Fruit fly (Drosophila melanogaster) whole organism, embryonic: ENCODE data around the gene CG10993.

Source experiments
- Ada2b ChIP-seq: fragments of 200-800 bp; sonication (Bioruptor generic); IDR thresholded peaks from 2 replicates; pipeline ENCODE4 v1.3.6; 2022; ENCODE audit warnings: missing biosample characterization, missing genetic modification characterization
- Bdp1 ChIP-seq: fragments of 200-800 bp; sonication (Bioruptor generic); optimal IDR thresholded peaks from 3 replicates; lab custom pipeline; 2016; ENCODE audit warnings: missing biosample characterization, missing genetic modification characterization
- CG1024 ChIP-seq: fragments of 200-800 bp; sonication (Bioruptor generic); IDR thresholded peaks from 2 replicates; pipeline ENCODE4 v1.3.6; 2022; ENCODE audit warnings: missing biosample characterization, missing genetic modification characterization
- CG11696 ChIP-seq: fragments of 200-800 bp; sonication (Bioruptor generic); IDR thresholded peaks from 2 replicates; pipeline ENCODE4 v1.3.6; 2022; ENCODE audit warnings: missing biosample characterization, missing genetic modification characterization
- CG13894 ChIP-seq: fragments of 200-800 bp; sonication (Bioruptor generic); optimal IDR thresholded peaks from 3 replicates; lab custom pipeline; 2018; ENCODE audit warnings: missing biosample characterization, mild to moderate bottlenecking, missing genetic modification characterization, moderate library complexity
- CG14667 ChIP-seq: fragments of 200-800 bp; sonication (Bioruptor generic); IDR thresholded peaks from 2 replicates; pipeline ENCODE4 v1.3.6; 2022; ENCODE audit warnings: missing biosample characterization, missing genetic modification characterization
- CG15011 ChIP-seq: fragments of 200-800 bp; sonication (Bioruptor generic); optimal IDR thresholded peaks from 3 replicates; lab custom pipeline; 2018; ENCODE audit warnings: missing biosample characterization, mild to moderate bottlenecking, missing genetic modification characterization
- CG15479 ChIP-seq: fragments of 200-800 bp; sonication (Bioruptor generic); optimal IDR thresholded peaks from 3 replicates; lab custom pipeline; 2019; ENCODE audit warnings: missing biosample characterization, mild to moderate bottlenecking, missing genetic modification characterization, moderate library complexity
- CG16815 ChIP-seq: fragments of 200-800 bp; sonication (Bioruptor generic); optimal IDR thresholded peaks from 3 replicates; lab custom pipeline; 2017; ENCODE audit warnings: missing biosample characterization, mild to moderate bottlenecking, missing genetic modification characterization
- CG17568 ChIP-seq: fragments of 200-800 bp; sonication (Bioruptor generic); optimal IDR thresholded peaks from 2 replicates; lab custom pipeline; 2018; ENCODE audit warnings: missing biosample characterization, mild to moderate bottlenecking, missing genetic modification characterization, moderate library complexity
- CG1792 ChIP-seq: fragments of 200-800 bp; sonication (Bioruptor generic); optimal IDR thresholded peaks from 2 replicates; lab custom pipeline; 2016; ENCODE audit warnings: missing biosample characterization, missing genetic modification characterization
- CG18011 ChIP-seq: fragments of 200-800 bp; sonication (Bioruptor generic); optimal IDR thresholded peaks from 2 replicates; lab custom pipeline; 2017; ENCODE audit warnings: missing biosample characterization, missing genetic modification characterization, mild to moderate bottlenecking, moderate library complexity, missing genotype
- CG30020 ChIP-seq: fragments of 200-800 bp; optimal IDR thresholded peaks from 2 replicates; lab custom pipeline; 2019; ENCODE audit warnings: missing biosample characterization, mild to moderate bottlenecking, missing genetic modification characterization, moderate library complexity
- CG3726 ChIP-seq: fragments of 200-800 bp; sonication (Bioruptor generic); IDR thresholded peaks from 3 replicates; pipeline ENCODE4, ENCODE4 v1.3.6; 2022; ENCODE audit warnings: missing biosample characterization, missing genetic modification characterization
- CG3847 ChIP-seq: fragments of 200-800 bp; sonication (Bioruptor generic); IDR thresholded peaks from 2 replicates; pipeline ENCODE4 v1.3.6; 2022; ENCODE audit warnings: missing biosample characterization, missing genetic modification characterization
- CG4617 ChIP-seq: fragments of 200-800 bp; sonication (Bioruptor generic); optimal IDR thresholded peaks from 3 replicates; lab custom pipeline; 2016; ENCODE audit warnings: missing biosample characterization, missing genetic modification characterization, borderline replicate concordance
- CG6272 ChIP-seq: fragments of 200-800 bp; sonication (Bioruptor generic); IDR thresholded peaks from 2 replicates; pipeline ENCODE4 v1.3.6; 2022; ENCODE audit warnings: missing biosample characterization, missing genetic modification characterization
- CG8281 ChIP-seq: fragments of 200-800 bp; sonication (Bioruptor generic); optimal IDR thresholded peaks from 2 replicates; lab custom pipeline; 2018; ENCODE audit warnings: missing biosample characterization, mild to moderate bottlenecking, missing genetic modification characterization, moderate library complexity
- CG9932 ChIP-seq: fragments of 200-800 bp; sonication (Bioruptor generic); IDR thresholded peaks from 2 replicates; pipeline ENCODE4 v1.3.6; 2022; ENCODE audit warnings: missing biosample characterization, missing genetic modification characterization
- CTCF ChIP-seq: fragments of 200-800 bp; sonication (Bioruptor generic); optimal IDR thresholded peaks from 2 replicates; lab custom pipeline; 2017; ENCODE audit warnings: missing biosample characterization, mild to moderate bottlenecking, missing genetic modification characterization, moderate library complexity
- CrebB ChIP-seq: fragments of 200-800 bp; sonication (Bioruptor generic); optimal IDR thresholded peaks from 3 replicates; lab custom pipeline; 2018; ENCODE audit warnings: missing biosample characterization, mild to moderate bottlenecking, missing genetic modification characterization
- D ChIP-seq, 2 experiments: fragments of 200-800 bp in 1 of 2; fragments of >200 bp in 1 of 2; sonication (Bioruptor generic) in 1 of 2; optimal IDR thresholded peaks; 2 replicates in 1 of 2; 3 replicates in 1 of 2; lab custom pipeline; 2017; ENCODE audit warnings: mild to moderate bottlenecking in 1 of 2, missing biosample characterization in 1 of 2, missing genetic modification characterization in 1 of 2, missing genetic modification reagents in 1 of 2
- Dbx ChIP-seq: fragments of 200-800 bp; sonication (Bioruptor generic); IDR thresholded peaks from 3 replicates; pipeline ENCODE4 v1.3.6; 2022; ENCODE audit warnings: missing biosample characterization, missing genetic modification characterization
- Fer2 ChIP-seq: fragments of 200-800 bp; sonication (Bioruptor generic); optimal IDR thresholded peaks from 2 replicates; lab custom pipeline; 2018; ENCODE audit warnings: missing biosample characterization, mild to moderate bottlenecking, missing genetic modification characterization, moderate library complexity
- Gug ChIP-seq: fragments of 200-800 bp; sonication (Bioruptor generic); IDR thresholded peaks from 4 replicates; pipeline ENCODE4 v1.3.6; 2022; ENCODE audit warnings: missing biosample characterization, missing genetic modification characterization
- MESR4 ChIP-seq: fragments of 200-800 bp; sonication (Bioruptor generic); optimal IDR thresholded peaks from 2 replicates; lab custom pipeline; 2018; ENCODE audit warnings: missing biosample characterization, mild to moderate bottlenecking, missing genetic modification characterization, moderate library complexity
- Max ChIP-seq: fragments of 200-800 bp; sonication (Bioruptor generic); optimal IDR thresholded peaks from 2 replicates; lab custom pipeline; 2016; ENCODE audit warnings: missing biosample characterization, mild to moderate bottlenecking, missing genetic modification characterization
- NFAT ChIP-seq: fragments of 200-800 bp; sonication (Bioruptor generic); IDR thresholded peaks from 2 replicates; pipeline ENCODE4 v1.3.6; 2022; ENCODE audit warnings: missing biosample characterization, missing genetic modification characterization
- Nf-YA ChIP-seq: fragments of 200-800 bp; sonication (Bioruptor generic); IDR thresholded peaks from 2 replicates; pipeline ENCODE4 v1.3.6; 2022; ENCODE audit warnings: missing biosample characterization, missing genetic modification characterization
- Opbp ChIP-seq: fragments of 200-800 bp; sonication (Bioruptor generic); IDR thresholded peaks from 3 replicates; pipeline ENCODE4 v1.3.6; 2022; ENCODE audit warnings: missing biosample characterization, missing genetic modification characterization; ENCODE audit not compliant: partially characterized antibody
- Poxn ChIP-seq: fragments of 200-800 bp; sonication (Bioruptor generic); IDR thresholded peaks from 2 replicates; pipeline ENCODE4 v1.3.6; 2022; ENCODE audit warnings: missing biosample characterization, missing genetic modification characterization
- Sry-β ChIP-seq: fragments of 200-800 bp; sonication (Bioruptor generic); optimal IDR thresholded peaks from 2 replicates; lab custom pipeline; 2018; ENCODE audit warnings: missing biosample characterization, mild to moderate bottlenecking, missing genetic modification characterization, moderate library complexity
- Xrp1 ChIP-seq: fragments of 200-800 bp; sonication (Bioruptor generic); IDR thresholded peaks from 2 replicates; pipeline ENCODE4 v1.3.6; 2022; ENCODE audit warnings: missing biosample characterization, missing genetic modification characterization
- bigmax ChIP-seq: fragments of 200-800 bp; sonication (Bioruptor generic); optimal IDR thresholded peaks from 2 replicates; lab custom pipeline; 2018; ENCODE audit warnings: missing biosample characterization, mild to moderate bottlenecking, missing genetic modification characterization
- chinmo ChIP-seq: fragments of 200-800 bp; sonication (Bioruptor generic); IDR thresholded peaks from 4 replicates; pipeline ENCODE4 v1.3.6; 2022; ENCODE audit warnings: missing biosample characterization, missing genetic modification characterization; ENCODE audit not compliant: partially characterized antibody
- dati ChIP-seq: fragments of 200-800 bp; sonication (Bioruptor generic); IDR thresholded peaks from 2 replicates; pipeline ENCODE4 v1.3.6; 2022; ENCODE audit warnings: missing biosample characterization, missing genetic modification characterization
- dimm ChIP-seq: fragments of 200-800 bp; sonication (Bioruptor generic); IDR thresholded peaks from 2 replicates; pipeline ENCODE4 v1.3.6; 2022; ENCODE audit warnings: missing biosample characterization, missing genetic modification characterization
- dmrt99B ChIP-seq: fragments of 200-800 bp; sonication (Bioruptor generic); optimal IDR thresholded peaks from 2 replicates; lab custom pipeline; 2018; ENCODE audit warnings: missing biosample characterization, mild to moderate bottlenecking, missing genetic modification characterization, moderate library complexity
- fu2 ChIP-seq: fragments of 200-800 bp; sonication (Bioruptor generic); optimal IDR thresholded peaks from 2 replicates; lab custom pipeline; 2016; ENCODE audit warnings: missing biosample characterization, missing genetic modification characterization
- gt ChIP-seq: fragments of 200-800 bp; sonication (Bioruptor generic); IDR thresholded peaks from 2 replicates; pipeline ENCODE4 v1.3.6; 2022; ENCODE audit warnings: missing biosample characterization, missing genetic modification characterization
- ham ChIP-seq: fragments of 200-800 bp; sonication (Bioruptor generic); IDR thresholded peaks from 2 replicates; pipeline ENCODE4 v1.3.6; 2022; ENCODE audit warnings: missing biosample characterization, missing genetic modification characterization
- hbn ChIP-seq: fragments of 200-800 bp; sonication (Bioruptor generic); IDR thresholded peaks from 2 replicates; pipeline ENCODE4 v1.3.6; 2022; ENCODE audit warnings: missing biosample characterization, missing genetic modification characterization; ENCODE audit not compliant: partially characterized antibody
- luna ChIP-seq: fragments of 200-800 bp; sonication (Bioruptor generic); optimal IDR thresholded peaks from 2 replicates; lab custom pipeline; 2016; ENCODE audit warnings: missing biosample characterization, missing genetic modification characterization
- onecut ChIP-seq: fragments of 200-800 bp; sonication (Bioruptor generic); IDR thresholded peaks from 2 replicates; pipeline ENCODE4 v1.3.6; 2022; ENCODE audit warnings: missing biosample characterization, missing genetic modification characterization
- pnt ChIP-seq: fragments of 200-800 bp; sonication (Bioruptor generic); optimal IDR thresholded peaks from 3 replicates; lab custom pipeline; 2016; ENCODE audit warnings: missing biosample characterization, missing genetic modification characterization
- prd ChIP-seq, 3 experiments: fragments of >200 bp in 2 of 3; fragments of 200-800 bp in 1 of 3; sonication (Bioruptor generic) in 1 of 3; optimal IDR thresholded peaks in 2 of 3; IDR thresholded peaks in 1 of 3; 2 replicates in 2 of 3; 3 replicates in 1 of 3; pipeline versions ENCODE4 v1.3.6 to Lab custom; 2017 to 2022; ENCODE audit warnings: missing biosample characterization in 1 of 3, missing genetic modification characterization in 1 of 3
- rib ChIP-seq: fragments of 200-800 bp; sonication (Bioruptor generic); IDR thresholded peaks from 2 replicates; pipeline ENCODE4 v1.3.6; 2022; ENCODE audit warnings: missing biosample characterization, missing genetic modification characterization
- tap ChIP-seq: fragments of 200-800 bp; optimal IDR thresholded peaks from 3 replicates; lab custom pipeline; 2019; ENCODE audit warnings: missing biosample characterization, mild to moderate bottlenecking, missing genetic modification characterization, moderate library complexity
- wek ChIP-seq: fragments of 200-800 bp; sonication (Bioruptor generic); optimal IDR thresholded peaks from 3 replicates; lab custom pipeline; 2018; ENCODE audit warnings: missing biosample characterization, mild to moderate bottlenecking, missing genetic modification characterization, moderate library complexity
- z ChIP-seq: fragments of 200-800 bp; sonication (Bioruptor generic); IDR thresholded peaks from 3 replicates; pipeline ENCODE4 v1.3.6; 2022; ENCODE audit warnings: missing biosample characterization, missing genetic modification characterization
- zen ChIP-seq: fragments of 200-800 bp; sonication (Bioruptor generic); optimal IDR thresholded peaks from 3 replicates; lab custom pipeline; 2018; ENCODE audit warnings: missing biosample characterization, mild to moderate bottlenecking, missing genetic modification characterization, moderate library complexity

Gene CG10993

dm6 chrX:13755152-13755557, 35.8 kb downstream of the CG10993 start, which contains the start of gene Pdcd4 (continued):
- TF ChIP-seq CG1792 (GFP tag; lab: Kevin White, UChicago) (no peak), gt (GFP tag; lab: Robert Waterston, UW) (no peak), dmrt99B (tag; lab: Kevin White, UChicago) (no peak), CG8281 (tag; lab: Kevin White, UChicago) (no peak), Bdp1 (GFP tag; lab: Kevin White, UChicago) (no peak), CG1024 (GFP tag; lab: Robert Waterston, UW) (no peak), zen (tag; lab: Kevin White, UChicago) (no peak), CG16815 (GFP tag; lab: Kevin White, UChicago) (no peak), CTCF (GFP tag; lab: Kevin White, UChicago) (no peak), hbn (GFP tag; lab: Robert Waterston, UW) (no peak), tap (tag; lab: Kevin White, UChicago) (no peak), Xrp1 (0 out of 2 replicates have a peak, but pooled peaks have one; percentile 26), CG30020 (tag; lab: Kevin White, UChicago) (no peak), Sry-β (GFP tag; lab: Kevin White, UChicago) (no peak), wek (GFP tag; lab: Kevin White, UChicago) (peak; percentile 24), Gug (0 out of 4 replicates have a peak, but pooled peaks have one; percentile 26), Ada2b (GFP tag; lab: Robert Waterston, UW) (no peak), luna (GFP tag; lab: Kevin White, UChicago) (no peak), z (no peak), D (optimal IDR thresholded peaks at IDR 0.05; lab: Kevin White, UChicago) (no peak), D (GFP tag; optimal IDR thresholded peaks at IDR 0.05; lab: Kevin White, UChicago) (no peak), CG3847 (GFP tag; lab: Robert Waterston, UW) (no peak), onecut (GFP tag; lab: Robert Waterston, UW) (no peak), CG14667 (GFP tag; lab: Robert Waterston, UW) (no peak), MESR4 (peak; percentile 12), dati (GFP tag; lab: Robert Waterston, UW) (no peak), Poxn (no peak), CG15011 (no peak), bigmax (GFP tag; lab: Kevin White, UChicago) (peak; percentile 1), NFAT (GFP tag; lab: Robert Waterston, UW) (no peak; the same call in 1 of the 2 replicates), CG15479 (no peak), ham (GFP tag; lab: Robert Waterston, UW) (no peak), CG4617 (GFP tag; lab: Kevin White, UChicago) (no peak), CG11696 (GFP tag; lab: Robert Waterston, UW) (no peak), prd (optimal IDR thresholded peaks at IDR 0.05; lab: Kevin White, UChicago) (no peak), prd (GFP tag; IDR thresholded peaks at IDR 0.05; lab: Robert Waterston, UW) (no peak), Dbx (GFP tag; lab: Robert Waterston, UW) (0 out of 3 replicates have a peak, but pooled peaks have one; percentile 20), fu2 (GFP tag; lab: Kevin White, UChicago) (no peak), pnt (GFP tag; lab: Kevin White, UChicago) (no peak), CG13894 (peak; percentile 37), CG17568 (peak; percentile 8), Opbp (no peak), Fer2 (tag; lab: Kevin White, UChicago) (no peak), Nf-YA (GFP tag; lab: Robert Waterston, UW) (0 out of 2 replicates have a peak, but pooled peaks have one; percentile 31), CrebB (no peak), CG9932 (no peak), CG6272 (GFP tag; lab: Robert Waterston, UW) (no peak), CG18011 (GFP tag; lab: Kevin White, UChicago) (no peak), CG3726 (GFP tag; lab: Robert Waterston, UW) (no peak), chinmo (peak; percentile 65; the same call in 1 of the 4 replicates), Max (GFP tag; lab: Kevin White, UChicago) (no peak), rib (GFP tag; lab: Robert Waterston, UW) (peak; percentile 42; the same call in 1 of the 2 replicates), dimm (no peak)
